Fruit fly (Drosophila melanogaster): ENCODE data around the gene CG4582.

DNA sequence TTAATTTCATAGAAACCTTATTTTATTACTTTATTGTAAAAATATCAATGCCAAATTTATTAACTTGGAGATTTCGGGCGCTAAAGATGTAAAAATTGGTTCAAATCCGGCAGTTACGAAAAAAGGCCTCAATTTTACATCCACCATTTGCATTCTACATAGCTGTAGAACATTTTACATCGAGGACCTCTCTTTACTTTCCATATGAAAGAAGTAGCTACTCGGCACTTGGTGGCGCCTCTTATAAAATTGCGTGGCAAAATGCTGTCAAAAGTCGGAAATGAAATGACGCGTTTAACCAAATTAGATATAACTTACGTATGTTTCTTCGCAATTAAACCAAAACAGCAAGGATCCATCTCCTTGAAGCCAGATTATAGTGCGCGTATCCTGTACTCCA, 8.5 kb upstream of the CG4582 start:
- TF ChIP-seq fru (GFP tag; optimal IDR thresholded peaks at IDR 0.05) (no peak), GATAd (GFP tag; optimal IDR thresholded peaks at IDR 0.05) (no peak), HLH106 (tag; optimal IDR thresholded peaks at IDR 0.05) (no peak), tai (GFP tag; optimal IDR thresholded peaks at IDR 0.05) (no peak), ey (GFP tag; optimal IDR thresholded peaks at IDR 0.05) (no peak), sv (GFP tag; optimal IDR thresholded peaks at IDR 0.05) (no peak), Myc (optimal IDR thresholded peaks at IDR 0.05) (no peak), h (GFP tag; optimal IDR thresholded peaks at IDR 0.05) (no peak), foxo (GFP tag; optimal IDR thresholded peaks at IDR 0.05) (no peak), dl (GFP tag; optimal IDR thresholded peaks at IDR 0.05; ENCODE audit: insufficient read depth in 1 of 2, partially characterized antibody in 2 of 2) (no peak), psq (GFP tag; optimal IDR thresholded peaks at IDR 0.05) (no peak), Vsx2 (GFP tag; optimal IDR thresholded peaks at IDR 0.05; ENCODE audit: partially characterized antibody) (no peak), Dfd (GFP tag; optimal IDR thresholded peaks at IDR 0.05) (no peak), OdsH (GFP tag; optimal IDR thresholded peaks at IDR 0.05) (no peak)

Data from whole organism, wandering third instar larva.